Worm (Caenorhabditis elegans): Measurements from ENCODE around the gene alkb-7.

Gene alkb-7

DNA sequence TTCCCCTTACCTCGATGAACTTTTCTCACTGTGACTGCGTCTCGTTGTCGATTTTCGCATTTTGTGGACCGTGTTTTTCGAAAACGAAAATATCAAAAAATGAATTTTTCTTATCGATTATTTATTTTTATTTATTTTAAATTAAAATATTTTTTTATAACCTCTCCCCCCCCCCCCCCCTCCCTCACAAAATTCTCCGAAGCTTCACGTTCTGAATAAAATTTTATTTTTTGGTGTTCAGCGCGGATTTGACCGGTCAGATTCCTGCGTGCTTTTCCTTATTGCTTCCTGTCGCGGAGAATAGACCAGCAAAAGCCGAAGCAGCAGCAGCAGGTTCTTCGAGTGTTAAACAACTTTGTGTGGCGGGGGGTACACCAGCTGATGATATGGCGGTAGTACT is 30.5 kb upstream of the alkb-7 start, which contains the start of gene Y46G5A.22:
Gene Y46G5A.22, minus strand, starts transcription at position 101 of the 400 bp plus-strand sequence.
- no peak for TF ChIP-seq tbx-37 (GFP tag; conservative IDR thresholded peaks at IDR 0.05)
- no peak for TF ChIP-seq tra-4 (tag; optimal IDR thresholded peaks at IDR 0.05)
- no peak for TF ChIP-seq sea-1 (GFP tag; conservative IDR thresholded peaks at IDR 0.05)
- TF ChIP-seq ama-1 (optimal IDR thresholded peaks at IDR 0.05), result no peak
- no peak for TF ChIP-seq ceh-13 (GFP tag; optimal IDR thresholded peaks at IDR 0.05)
- no peak for TF ChIP-seq flt-1 (GFP tag; IDR thresholded peaks at IDR 0.05)
- no peak for TF ChIP-seq tbx-11 (GFP tag; IDR thresholded peaks at IDR 0.05)
- no peak for TF ChIP-seq hmg-4 (GFP tag; optimal IDR thresholded peaks at IDR 0.05)
- no peak for TF ChIP-seq hnd-1 (tag; optimal IDR thresholded peaks at IDR 0.05)
- TF ChIP-seq hmbx-1 (tag; optimal IDR thresholded peaks at IDR 0.05), result no peak
- no peak for TF ChIP-seq B0310.2 (tag; optimal IDR thresholded peaks at IDR 0.05)
- TF ChIP-seq aly-1 (tag; optimal IDR thresholded peaks at IDR 0.05), result no peak

DNA sequence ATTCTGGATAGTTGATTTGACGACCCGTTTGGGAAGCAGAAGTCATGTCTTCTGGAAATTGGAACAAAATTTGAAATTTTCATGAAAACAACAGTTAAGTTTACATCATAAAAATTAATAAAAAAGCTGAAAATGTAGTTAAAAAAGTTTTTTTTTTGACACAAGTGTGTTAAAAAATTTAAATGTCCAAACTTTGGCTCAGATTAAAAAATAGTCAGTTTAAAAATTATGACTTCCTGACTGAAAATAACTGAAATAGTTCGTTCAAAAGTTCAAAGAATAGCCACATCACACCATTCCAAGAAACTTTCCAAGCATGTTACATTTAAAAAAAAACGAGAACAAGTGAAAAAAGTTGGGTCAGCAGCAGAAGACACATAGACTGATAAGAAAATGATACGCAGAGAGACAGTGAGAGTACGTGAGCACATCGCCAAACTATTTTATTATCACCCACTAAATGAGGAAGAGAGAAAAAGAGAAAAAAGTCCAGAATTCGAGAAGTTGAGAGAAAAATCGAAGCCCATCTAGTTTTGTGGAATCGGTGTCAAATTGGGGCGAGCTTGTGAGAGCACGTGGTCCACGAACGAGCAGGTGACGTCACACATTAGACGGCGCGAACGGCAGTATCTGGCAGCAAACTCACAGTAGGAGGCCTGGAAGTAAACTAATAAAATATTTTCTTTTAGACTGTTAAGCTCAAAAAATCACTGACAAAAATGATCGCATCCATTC is 28.6 kb upstream of the alkb-7 start, which contains the start of gene acl-7:
Gene acl-7, minus strand, starts transcription at position 51 of the 735 bp plus-strand sequence.
- TF ChIP-seq hmbx-1 (tag; optimal IDR thresholded peaks at IDR 0.05) (no peak), aly-1 (tag; optimal IDR thresholded peaks at IDR 0.05) (no peak), tbx-11 (GFP tag; IDR thresholded peaks at IDR 0.05) (no peak), ama-1 (optimal IDR thresholded peaks at IDR 0.05) (no peak), ceh-36 (tag; optimal IDR thresholded peaks at IDR 0.05) (no peak), sea-1 (GFP tag; conservative IDR thresholded peaks at IDR 0.05) (no peak), tbx-37 (GFP tag; conservative IDR thresholded peaks at IDR 0.05) (no peak), hmg-4 (GFP tag; optimal IDR thresholded peaks at IDR 0.05) (no peak), pes-1 (GFP tag; IDR thresholded peaks at IDR 0.05) (no peak), tra-4 (tag; optimal IDR thresholded peaks at IDR 0.05) (no peak), ceh-13 (GFP tag; optimal IDR thresholded peaks at IDR 0.05) (no peak), B0310.2 (tag; optimal IDR thresholded peaks at IDR 0.05) (no peak), scrt-1 (GFP tag; IDR thresholded peaks at IDR 0.05) (no peak), flt-1 (GFP tag; IDR thresholded peaks at IDR 0.05) (no peak), hnd-1 (tag; optimal IDR thresholded peaks at IDR 0.05) (no peak), ets-7 (tag; optimal IDR thresholded peaks at IDR 0.05) (no peak), F13C5.2 (tag; optimal IDR thresholded peaks at IDR 0.05) (no peak)

DNA sequence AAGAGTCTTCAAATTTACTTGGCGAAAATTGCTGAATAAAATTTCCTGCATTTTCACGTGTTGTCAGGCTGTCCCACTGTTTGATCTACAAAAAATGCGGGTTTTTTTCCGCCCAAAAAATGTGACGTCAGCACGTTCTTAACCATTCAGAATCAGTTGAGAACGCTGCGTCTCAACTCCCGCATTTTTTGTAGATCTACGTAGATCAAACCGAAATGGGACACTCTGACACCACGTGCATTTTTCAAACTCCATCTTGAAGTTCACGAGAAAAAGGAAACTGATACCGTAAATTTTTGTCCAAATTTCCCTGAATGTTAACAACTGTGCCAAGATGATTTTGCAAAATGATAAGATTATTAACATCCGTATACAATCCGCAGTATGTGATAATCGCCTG is 25.3 kb upstream of the alkb-7 start:
- TF ChIP-seq hnd-1 (tag; optimal IDR thresholded peaks at IDR 0.05), result no peak
- TF ChIP-seq tbx-11 (GFP tag; IDR thresholded peaks at IDR 0.05), result no peak
- no peak for TF ChIP-seq tra-4 (tag; optimal IDR thresholded peaks at IDR 0.05)
- no peak for TF ChIP-seq F13C5.2 (tag; optimal IDR thresholded peaks at IDR 0.05)
- TF ChIP-seq aly-1 (tag; optimal IDR thresholded peaks at IDR 0.05), result no peak
- TF ChIP-seq scrt-1 (GFP tag; IDR thresholded peaks at IDR 0.05), result no peak
- no peak for TF ChIP-seq pes-1 (GFP tag; IDR thresholded peaks at IDR 0.05)

DNA sequence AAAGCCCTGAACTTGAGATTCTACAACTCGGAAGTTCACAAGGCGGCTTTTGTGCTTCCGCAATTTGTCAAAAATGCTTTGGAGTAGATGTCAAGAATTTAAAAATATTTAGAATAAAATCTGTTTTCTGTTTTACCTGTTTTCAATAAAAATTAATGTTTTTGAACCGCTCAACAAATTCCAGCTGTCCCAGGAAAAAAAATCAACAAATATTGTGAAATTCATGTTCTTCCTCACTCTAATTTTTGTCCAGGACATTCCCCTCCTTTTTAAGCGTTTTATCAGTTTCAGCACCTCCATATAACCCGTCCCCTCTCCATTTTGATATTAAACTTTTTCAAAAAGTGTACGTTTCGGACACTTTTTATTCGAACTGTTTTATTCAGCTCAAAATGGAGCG is 22.8 kb upstream of the alkb-7 start, which contains the start of gene Y46G5A.20:
Gene Y46G5A.20, plus strand, starts transcription at position 301 of the 400 bp plus-strand sequence.
- TF ChIP-seq ama-1 (optimal IDR thresholded peaks at IDR 0.05), result no peak

DNA sequence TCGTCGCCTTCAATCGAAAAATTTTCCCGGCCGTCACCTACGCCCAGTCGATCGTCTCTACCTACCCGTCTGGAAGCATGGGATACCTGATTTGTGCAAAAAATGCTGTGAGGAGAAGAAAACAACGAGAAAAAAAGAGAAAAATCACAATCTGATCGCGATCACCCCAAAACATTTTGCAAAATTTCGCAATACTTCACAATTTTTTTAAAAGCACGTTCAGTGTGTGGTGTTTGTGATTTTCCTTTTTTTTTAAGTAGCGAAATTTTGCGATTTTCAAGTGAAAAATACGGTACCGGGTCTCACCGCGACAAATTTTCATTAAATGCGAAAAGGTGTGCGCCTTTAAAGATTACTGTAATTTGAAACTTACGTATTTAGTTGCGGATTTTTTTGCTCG is 21.8 kb upstream of the alkb-7 start:
- TF ChIP-seq flt-1 (GFP tag; IDR thresholded peaks at IDR 0.05), result no peak
- TF ChIP-seq tbx-11 (GFP tag; IDR thresholded peaks at IDR 0.05), result no peak
- no peak for TF ChIP-seq scrt-1 (GFP tag; IDR thresholded peaks at IDR 0.05)
- TF ChIP-seq tbx-37 (GFP tag; conservative IDR thresholded peaks at IDR 0.05), result no peak
- no peak for TF ChIP-seq ceh-36 (tag; optimal IDR thresholded peaks at IDR 0.05)
- TF ChIP-seq B0310.2 (tag; optimal IDR thresholded peaks at IDR 0.05), result no peak
- no peak for TF ChIP-seq F13C5.2 (tag; optimal IDR thresholded peaks at IDR 0.05)
- TF ChIP-seq aly-1 (tag; optimal IDR thresholded peaks at IDR 0.05), result no peak
- TF ChIP-seq ama-1 (optimal IDR thresholded peaks at IDR 0.05), result no peak
- TF ChIP-seq hmbx-1 (tag; optimal IDR thresholded peaks at IDR 0.05), result no peak
- no peak for TF ChIP-seq sea-1 (GFP tag; conservative IDR thresholded peaks at IDR 0.05)
- TF ChIP-seq tra-4 (tag; optimal IDR thresholded peaks at IDR 0.05), result no peak
- no peak for TF ChIP-seq ceh-13 (GFP tag; optimal IDR thresholded peaks at IDR 0.05)
- TF ChIP-seq ets-7 (tag; optimal IDR thresholded peaks at IDR 0.05), result no peak

DNA sequence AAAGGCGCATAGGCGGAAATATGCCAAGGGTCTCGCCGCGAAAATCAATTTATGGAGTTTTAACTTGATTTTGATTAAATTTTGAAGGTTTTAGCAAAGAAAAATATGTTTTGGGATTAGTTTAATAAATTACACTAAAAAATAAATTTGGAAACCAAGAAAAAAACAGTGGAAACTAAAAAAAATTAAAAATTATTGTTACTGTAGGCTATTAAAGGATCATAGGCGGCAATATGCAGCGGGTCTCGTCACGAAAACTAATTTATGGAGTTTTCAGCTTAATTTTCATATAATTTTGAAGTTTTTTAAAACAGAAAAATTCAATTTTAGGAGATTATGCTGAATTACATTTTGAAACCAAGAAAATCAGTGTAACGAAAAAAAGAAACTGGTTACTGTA is 20.8 kb upstream of the alkb-7 start:
- TF ChIP-seq ceh-13 (GFP tag; optimal IDR thresholded peaks at IDR 0.05), result no peak
- no peak for TF ChIP-seq scrt-1 (GFP tag; IDR thresholded peaks at IDR 0.05)
- TF ChIP-seq F13C5.2 (tag; optimal IDR thresholded peaks at IDR 0.05), result no peak
- TF ChIP-seq flt-1 (GFP tag; IDR thresholded peaks at IDR 0.05), result no peak
- TF ChIP-seq tbx-11 (GFP tag; IDR thresholded peaks at IDR 0.05), result no peak

DNA sequence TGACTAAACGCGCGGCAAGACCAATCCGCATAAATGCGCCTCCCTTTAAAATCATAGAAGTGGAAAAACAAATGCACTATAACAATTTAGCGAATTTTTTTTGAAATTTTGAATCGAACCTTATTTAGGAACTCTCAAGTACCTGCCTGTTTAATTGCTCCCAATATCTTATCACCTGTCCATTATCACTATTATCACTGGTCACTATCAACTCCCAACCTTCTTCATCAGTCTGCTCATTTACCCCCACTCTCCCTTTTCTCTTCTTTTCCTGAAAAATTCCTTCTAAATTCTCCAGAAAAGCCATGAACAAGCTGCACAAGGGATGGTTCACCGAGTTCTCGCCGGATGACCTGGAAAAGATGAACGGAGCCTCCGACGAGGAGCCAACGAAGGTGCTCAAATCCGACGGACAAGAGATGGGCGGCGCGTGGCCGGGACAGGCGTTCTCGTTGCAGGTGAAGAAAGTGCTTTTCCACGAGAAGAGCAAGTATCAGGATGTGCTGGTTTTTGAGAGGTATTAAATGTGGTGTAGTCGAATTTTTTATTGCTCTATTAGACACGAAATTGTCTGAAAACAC is 18.7 kb upstream of the alkb-7 start, which contains the start of gene spds-1:
Gene spds-1, plus strand, starts transcription at position 298 of the 581 bp plus-strand sequence.
- TF ChIP-seq hmbx-1 (tag; optimal IDR thresholded peaks at IDR 0.05) (no peak), tbx-11 (GFP tag; IDR thresholded peaks at IDR 0.05) (no peak), tbx-37 (GFP tag; conservative IDR thresholded peaks at IDR 0.05) (no peak), hnd-1 (tag; optimal IDR thresholded peaks at IDR 0.05) (no peak), scrt-1 (GFP tag; IDR thresholded peaks at IDR 0.05) (no peak), flt-1 (GFP tag; IDR thresholded peaks at IDR 0.05) (no peak), B0310.2 (tag; optimal IDR thresholded peaks at IDR 0.05) (no peak), aly-1 (tag; optimal IDR thresholded peaks at IDR 0.05) (no peak), pes-1 (GFP tag; IDR thresholded peaks at IDR 0.05) (no peak), ceh-13 (GFP tag; optimal IDR thresholded peaks at IDR 0.05) (no peak)

Data from whole organism, early embryonic.